Worm (Caenorhabditis elegans) whole organism, late embryonic: ENCODE data around the gene C07D8.5.

Experiments used
- F13H6.1 ChIP-seq: sonication (generic microtip); optimal IDR thresholded peaks from 2 replicates; lab custom pipeline; 2016; ENCODE audit warnings: missing genetic modification characterization, missing compliant biosample characterization
- K09A11.1 ChIP-seq: sonication (generic microtip); optimal IDR thresholded peaks from 2 replicates; lab custom pipeline; 2017; ENCODE audit warnings: antibody characterized with exemption, mild to moderate bottlenecking, missing genetic modification characterization, missing compliant biosample characterization; ENCODE audit not compliant: insufficient read depth
- Y22D7AL.16 ChIP-seq: sonication (generic microtip); optimal IDR thresholded peaks from 2 replicates; lab custom pipeline; 2016; ENCODE audit warnings: missing genetic modification characterization, missing compliant biosample characterization
- ceh-14 ChIP-seq: sonication (generic microtip); optimal IDR thresholded peaks from 2 replicates; lab custom pipeline; 2016; ENCODE audit warnings: missing genotype, missing genetic modification characterization, missing compliant biosample characterization
- ceh-19 ChIP-seq: fragments of 200-800 bp; sonication (Bioruptor generic); optimal IDR thresholded peaks from 2 replicates; lab custom pipeline; 2018; ENCODE audit warnings: mild to moderate bottlenecking, missing genetic modification characterization, missing compliant biosample characterization
- ceh-24 ChIP-seq: sonication (generic microtip); optimal IDR thresholded peaks from 2 replicates; lab custom pipeline; 2016; ENCODE audit warnings: mild to moderate bottlenecking, missing genetic modification characterization, missing compliant biosample characterization
- ceh-34 ChIP-seq: sonication (generic microtip); optimal IDR thresholded peaks from 2 replicates; lab custom pipeline; 2016; ENCODE audit warnings: mild to moderate bottlenecking, missing genetic modification characterization, missing compliant biosample characterization
- ceh-45 ChIP-seq: fragments of 200-800 bp; sonication (Bioruptor generic); IDR thresholded peaks from 2 replicates; pipeline ENCODE4 v1.3.6; 2022; ENCODE audit warnings: missing genetic modification reagents, missing genetic modification characterization, missing compliant biosample characterization
- dmd-4 ChIP-seq: sonication (generic microtip); optimal IDR thresholded peaks from 2 replicates; lab custom pipeline; 2016; ENCODE audit warnings: borderline replicate concordance, missing genetic modification characterization, missing compliant biosample characterization
- elt-2 ChIP-seq: sonication (generic microtip); optimal IDR thresholded peaks from 2 replicates; lab custom pipeline; 2016; ENCODE audit warnings: missing genetic modification reagents, missing genetic modification characterization, missing compliant biosample characterization
- elt-4 ChIP-seq: sonication (generic microtip); optimal IDR thresholded peaks from 2 replicates; lab custom pipeline; 2016; ENCODE audit warnings: missing genetic modification characterization, missing compliant biosample characterization
- eyg-1 ChIP-seq: sonication (generic microtip); optimal IDR thresholded peaks from 2 replicates; lab custom pipeline; 2016; ENCODE audit warnings: missing genotype, missing genetic modification characterization, missing compliant biosample characterization
- fax-1 ChIP-seq: sonication (generic microtip); optimal IDR thresholded peaks from 2 replicates; lab custom pipeline; 2016; ENCODE audit warnings: missing genotype, missing genetic modification characterization, missing compliant biosample characterization
- fkh-10 ChIP-seq: fragments of 150-350 bp; optimal IDR thresholded peaks from 2 replicates; lab custom pipeline; 2014; ENCODE audit warnings: missing biosample characterization, missing genetic modification reagents, missing genetic modification characterization
- gmeb-2 ChIP-seq: sonication (generic microtip); optimal IDR thresholded peaks from 2 replicates; lab custom pipeline; 2016; ENCODE audit warnings: missing genetic modification characterization, inconsistent platforms, missing compliant biosample characterization
- hlh-30 ChIP-seq: sonication (generic microtip); optimal IDR thresholded peaks from 2 replicates; lab custom pipeline; 2017; ENCODE audit warnings: antibody characterized with exemption, missing genetic modification characterization, missing compliant biosample characterization; ENCODE audit not compliant: insufficient read depth
- hlh-8 ChIP-seq: sonication (generic microtip); optimal IDR thresholded peaks from 2 replicates; lab custom pipeline; 2016; ENCODE audit warnings: missing genotype, missing genetic modification characterization, missing compliant biosample characterization
- mec-3 ChIP-seq: sonication (generic microtip); optimal IDR thresholded peaks from 2 replicates; lab custom pipeline; 2016; ENCODE audit warnings: borderline replicate concordance, missing genetic modification characterization, missing compliant biosample characterization
- nhr-11 ChIP-seq: fragments of 150-350 bp; optimal IDR thresholded peaks from 2 replicates; lab custom pipeline; 2014; ENCODE audit warnings: missing biosample characterization, missing genetic modification characterization
- odd-2 ChIP-seq: sonication (generic microtip); optimal IDR thresholded peaks from 2 replicates; lab custom pipeline; 2017; ENCODE audit warnings: antibody characterized with exemption, mild to moderate bottlenecking, missing genetic modification characterization, missing compliant biosample characterization
- pax-1 ChIP-seq: fragments of 150-350 bp; optimal IDR thresholded peaks from 2 replicates; lab custom pipeline; 2014; ENCODE audit warnings: missing biosample characterization, missing genetic modification characterization
- pha-2 ChIP-seq: sonication (generic microtip); optimal IDR thresholded peaks from 2 replicates; lab custom pipeline; 2017; ENCODE audit warnings: mild to moderate bottlenecking, missing genetic modification characterization, missing compliant biosample characterization
- pha-4 ChIP-seq: fragments of 150-350 bp; optimal IDR thresholded peaks from 2 replicates; lab custom pipeline; 2018; ENCODE audit warnings: missing biosample characterization, missing genetic modification reagents, missing genetic modification characterization
- pqm-1 ChIP-seq: sonication (generic microtip); optimal IDR thresholded peaks from 2 replicates; lab custom pipeline; 2016; ENCODE audit warnings: missing genetic modification characterization, missing compliant biosample characterization
- pros-1 ChIP-seq: fragments of 150-350 bp; optimal IDR thresholded peaks from 2 replicates; lab custom pipeline; 2014; ENCODE audit warnings: missing biosample characterization, missing genetic modification reagents, missing genetic modification characterization
- rnt-1 ChIP-seq: sonication (generic microtip); optimal IDR thresholded peaks from 2 replicates; lab custom pipeline; 2016; ENCODE audit warnings: missing genetic modification characterization, missing compliant biosample characterization
- sox-4 ChIP-seq: sonication (generic microtip); optimal IDR thresholded peaks from 2 replicates; lab custom pipeline; 2017; ENCODE audit warnings: mild to moderate bottlenecking, missing genetic modification characterization, inconsistent platforms, missing compliant biosample characterization
- syd-9 ChIP-seq: sonication (generic microtip); optimal IDR thresholded peaks from 2 replicates; lab custom pipeline; 2016; ENCODE audit warnings: mild to moderate bottlenecking, missing genetic modification characterization, moderate library complexity, missing compliant biosample characterization
- tbx-2 ChIP-seq: sonication (generic microtip); optimal IDR thresholded peaks from 2 replicates; lab custom pipeline; 2016; ENCODE audit warnings: missing genetic modification characterization, missing compliant biosample characterization
- ttx-3 ChIP-seq: sonication (generic microtip); optimal IDR thresholded peaks from 2 replicates; lab custom pipeline; 2016; ENCODE audit warnings: missing genetic modification reagents, missing genetic modification characterization, missing compliant biosample characterization
- unc-42 ChIP-seq: sonication (generic microtip); optimal IDR thresholded peaks from 2 replicates; lab custom pipeline; 2016; ENCODE audit warnings: missing genotype, missing genetic modification characterization, missing compliant biosample characterization
- zip-5 ChIP-seq: sonication (generic microtip); optimal IDR thresholded peaks from 2 replicates; lab custom pipeline; 2016; ENCODE audit warnings: missing genetic modification characterization, missing compliant biosample characterization

C07D8.5 gene

ce11 chrX:7378608-7379007 is 34.8 kb downstream of the C07D8.5 start:
- TF ChIP-seq rnt-1 (tag; lab: Kevin White, UChicago) (no peak), ceh-45 (GFP tag; lab: Robert Waterston, UW) (no peak), eyg-1 (tag; lab: Kevin White, UChicago) (no peak), ceh-24 (no peak), syd-9 (tag; lab: Kevin White, UChicago) (no peak), sox-4 (tag; lab: Kevin White, UChicago) (no peak), gmeb-2 (tag; lab: Kevin White, UChicago) (no peak), odd-2 (tag; lab: Kevin White, UChicago) (no peak), ceh-14 (no peak), ttx-3 (tag; lab: Kevin White, UChicago) (no peak), hlh-8 (tag; lab: Kevin White, UChicago) (no peak), pha-2 (tag; lab: Kevin White, UChicago) (no peak), F13H6.1 (tag; lab: Kevin White, UChicago) (no peak), dmd-4 (tag; lab: Kevin White, UChicago) (no peak), ceh-34 (tag; lab: Kevin White, UChicago) (no peak), hlh-30 (no peak), elt-2 (tag; lab: Kevin White, UChicago) (no peak)

- no peak for TF ChIP-seq elt-4
- no peak for TF ChIP-seq K09A11.1 (tag; lab: Kevin White, UChicago)
- no peak for TF ChIP-seq unc-42
- no peak for TF ChIP-seq nhr-11 (tag; lab: Kevin White, UChicago)
- no peak for TF ChIP-seq fax-1 (tag; lab: Kevin White, UChicago)
- TF ChIP-seq Y22D7AL.16 (tag; lab: Kevin White, UChicago): no peak
- no peak for TF ChIP-seq zip-5 (tag; lab: Kevin White, UChicago)
- TF ChIP-seq fkh-10 (GFP tag; lab: Kevin White, UChicago): no peak
- TF ChIP-seq tbx-2: no peak
- TF ChIP-seq pax-1 (tag; lab: Kevin White, UChicago): no peak
- TF ChIP-seq mec-3 (tag; lab: Kevin White, UChicago): no peak
- no peak for TF ChIP-seq ceh-19
- TF ChIP-seq pros-1 (tag; lab: Kevin White, UChicago): no peak
Observed at ce11 chrX:7390270-7390669, 46.4 kb downstream of the C07D8.5 start, which contains the start of gene C10A4.6. C10A4.6 (plus strand) TSS chrX:7390570.

ce11 chrX:7393167-7393566 is 49.3 kb downstream of the C07D8.5 start, which contains the start of gene gad-2:
gad-2 (plus strand) TSS chrX:7393467.
- TF ChIP-seq ceh-14: no peak
- TF ChIP-seq dmd-4 (tag; lab: Kevin White, UChicago): no peak
- TF ChIP-seq odd-2 (tag; lab: Kevin White, UChicago): no peak
- TF ChIP-seq pqm-1 (tag; lab: Kevin White, UChicago): no peak
- TF ChIP-seq pha-4 (tag; lab: Kevin White, UChicago): no peak
- TF ChIP-seq hlh-30: no peak
